Worm (Caenorhabditis elegans) whole organism, midembryonic: ENCODE results near the gene che-2.

ENCODE experiments used
- T22C8.4 ChIP-seq: fragments of 200-800 bp; sonication (Bioruptor generic); IDR thresholded peaks from 2 replicates; pipeline ENCODE4 v1.3.6; 2022; ENCODE audit warnings: missing genetic modification characterization, missing compliant biosample characterization
- flt-1 ChIP-seq: fragments of 200-800 bp; sonication (Bioruptor generic); IDR thresholded peaks from 2 replicates; pipeline ENCODE4 v1.3.6; 2022; ENCODE audit warnings: missing genetic modification characterization, missing compliant biosample characterization
- klf-2 ChIP-seq: fragments of 200-800 bp; sonication (Bioruptor generic); conservative IDR thresholded peaks from 2 replicates; pipeline ENCODE4 v1.3.6; 2022; ENCODE audit warnings: missing genetic modification reagents, missing genetic modification characterization, missing compliant biosample characterization
- med-1 ChIP-seq: sonication (generic microtip); optimal IDR thresholded peaks from 2 replicates; lab custom pipeline; 2017; ENCODE audit warnings: missing genetic modification characterization, mild to moderate bottlenecking, missing compliant biosample characterization, antibody characterized with exemption, missing genetic modification reagents; ENCODE audit not compliant: insufficient read depth
- ref-1 ChIP-seq: fragments of 200-800 bp; sonication (Bioruptor generic); conservative IDR thresholded peaks from 2 replicates; pipeline ENCODE4 v1.3.6; 2022; ENCODE audit warnings: missing genetic modification reagents, missing genetic modification characterization, missing compliant biosample characterization
- tab-1 ChIP-seq: fragments of 200-800 bp; sonication (Bioruptor generic); IDR thresholded peaks from 2 replicates; pipeline ENCODE4 v1.3.6; 2022; ENCODE audit warnings: missing genetic modification characterization, missing compliant biosample characterization
- ztf-23 ChIP-seq: fragments of 200-800 bp; sonication (Bioruptor generic); IDR thresholded peaks from 2 replicates; pipeline ENCODE4 v1.3.6; 2022; ENCODE audit warnings: missing genetic modification reagents, missing genetic modification characterization, missing compliant biosample characterization
- ztf-29 ChIP-seq: fragments of 200-800 bp; sonication (Bioruptor generic); IDR thresholded peaks from 2 replicates; pipeline ENCODE4 v1.3.6; 2022; ENCODE audit warnings: missing genetic modification reagents, missing genetic modification characterization, missing compliant biosample characterization

DNA sequence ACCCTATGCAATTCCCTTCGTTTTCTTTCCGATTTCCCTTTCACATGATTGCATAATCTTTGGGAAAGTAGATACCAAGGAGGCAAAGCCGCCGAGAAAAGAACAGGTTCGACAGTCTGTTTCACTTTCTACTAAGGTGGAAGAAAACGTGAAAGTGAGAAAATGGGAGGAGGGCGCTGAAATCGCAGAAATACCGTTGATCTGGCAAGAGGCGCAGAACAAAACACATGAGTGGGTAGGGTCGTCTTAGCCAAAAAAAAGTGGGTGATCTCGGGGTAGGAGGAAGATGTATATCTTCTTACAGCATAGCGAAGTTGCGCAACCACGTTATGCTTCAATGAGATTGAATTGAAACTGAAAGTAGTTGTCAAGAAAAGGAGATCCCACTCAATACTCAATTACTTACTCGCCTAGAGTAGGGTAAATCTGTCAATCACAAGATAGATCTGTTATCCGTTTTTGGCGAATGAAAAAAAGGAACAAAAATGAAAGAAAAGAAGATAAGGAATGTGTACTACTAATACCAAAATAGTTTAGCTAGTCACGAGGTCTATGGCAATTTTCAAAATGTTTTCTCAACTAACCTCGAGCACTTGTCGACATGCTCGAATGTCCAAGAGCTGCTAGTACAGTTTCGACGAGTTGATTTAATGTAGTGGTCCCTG lies 48.1 kb upstream of the che-2 start:
- TF ChIP-seq ztf-29 (GFP tag; lab: Robert Waterston, UW) (no peak), ztf-23 (no peak), med-1 (no peak), T22C8.4 (no peak), flt-1 (GFP tag; lab: Robert Waterston, UW) (no peak), ref-1 (GFP tag; lab: Robert Waterston, UW) (no peak), klf-2 (GFP tag; lab: Robert Waterston, UW) (no peak), tab-1 (GFP tag; lab: Robert Waterston, UW) (no peak)
